Worm (Caenorhabditis elegans) whole organism, L1 larva: Measurements from ENCODE around the gene tag-191.
A peak's percentile ranks its signal among the peaks of the same experiment; 100 is the strongest.

ENCODE experiments used
- blmp-1 ChIP-seq: fragments of 150-350 bp; optimal IDR thresholded peaks from 2 replicates; lab custom pipeline; 2014; ENCODE audit warnings: missing biosample characterization, missing genetic modification characterization
- ces-1 ChIP-seq: fragments of 150-350 bp; optimal IDR thresholded peaks from 2 replicates; lab custom pipeline; 2014; ENCODE audit warnings: missing biosample characterization, missing genetic modification reagents, missing genetic modification characterization
- dpl-1 ChIP-seq, 3 experiments: fragments of 150-350 bp in 2 of 3; sonication (generic microtip) in 1 of 3; optimal IDR thresholded peaks; 2 replicates each; lab custom pipeline; 2014 to 2017; ENCODE audit warnings: missing biosample characterization in 3 of 3, missing genetic modification characterization in 3 of 3, missing genetic modification reagents in 3 of 3
- lin-35 ChIP-seq, 2 experiments: fragments of 150-350 bp; optimal IDR thresholded peaks; 2 replicates each; lab custom pipeline; 2014; ENCODE audit warnings: missing biosample characterization in 2 of 2, missing genetic modification characterization in 2 of 2, missing genetic modification reagents in 2 of 2
- lin-39 ChIP-seq: fragments of 150-350 bp; optimal IDR thresholded peaks from 2 replicates; lab custom pipeline; 2014; ENCODE audit warnings: missing biosample characterization, missing genetic modification reagents, missing genetic modification characterization
- mab-9 ChIP-seq: fragments of 200-800 bp; sonication (Bioruptor generic); IDR thresholded peaks from 2 replicates; pipeline ENCODE4 v1.3.6; 2022; ENCODE audit warnings: missing genetic modification reagents, missing genetic modification characterization, missing compliant biosample characterization
- nhr-28 ChIP-seq: fragments of 150-350 bp; optimal IDR thresholded peaks from 2 replicates; lab custom pipeline; 2014; ENCODE audit warnings: missing biosample characterization, missing genetic modification characterization
- nhr-71 ChIP-seq: sonication (generic microtip); optimal IDR thresholded peaks from 2 replicates; lab custom pipeline; 2016; ENCODE audit warnings: mild to moderate bottlenecking, missing genetic modification characterization, moderate library complexity, missing compliant biosample characterization
- swsn-7 ChIP-seq: sonication (generic microtip); optimal IDR thresholded peaks from 2 replicates; lab custom pipeline; 2016; ENCODE audit warnings: missing genetic modification characterization, missing compliant biosample characterization
- ztf-4 ChIP-seq: fragments of 150-350 bp; optimal IDR thresholded peaks from 2 replicates; lab custom pipeline; 2014; ENCODE audit warnings: missing biosample characterization, missing genetic modification characterization

ce11 chrV:14503065-14503464 is 33.1 kb downstream of the tag-191 start:
- TF ChIP-seq blmp-1 (tag; lab: Kevin White, UChicago) (peak; percentile 88), ztf-4 (no peak), nhr-28 (tag; lab: Kevin White, UChicago) (no peak), ces-1 (GFP tag; lab: Kevin White, UChicago) (no peak), lin-39 (tag; lab: Kevin White, UChicago) (no peak), mab-9 (GFP tag; lab: Robert Waterston, UW) (no peak), swsn-7 (tag; lab: Kevin White, UChicago) (no peak), nhr-71 (tag; lab: Kevin White, UChicago) (no peak), lin-35 (GFP tag; optimal IDR thresholded peaks at IDR 0.05; lab: Kevin White, UChicago) (peak in 1 of 2 experiments; percentile 51), dpl-1 (GFP tag; optimal IDR thresholded peaks at IDR 0.05; lab: Kevin White, UChicago) (no peak)
